Worm (Caenorhabditis elegans): ENCODE data around the gene M163.8.

- TF ChIP-seq nhr-28 (tag; optimal IDR thresholded peaks at IDR 0.05) = no peak
- no peak for TF ChIP-seq nhr-237 (tag; optimal IDR thresholded peaks at IDR 0.05)
- no peak for TF ChIP-seq drap-1 (GFP tag; optimal IDR thresholded peaks at IDR 0.05)
- no peak for TF ChIP-seq elt-3 (tag; optimal IDR thresholded peaks at IDR 0.05)
- TF ChIP-seq blmp-1 (tag; optimal IDR thresholded peaks at IDR 0.05) = no peak
- no peak for TF ChIP-seq mab-5 (tag; optimal IDR thresholded peaks at IDR 0.05)
- no peak for TF ChIP-seq nhr-2 (tag; optimal IDR thresholded peaks at IDR 0.05)
- no peak for TF ChIP-seq nhr-76 (tag; optimal IDR thresholded peaks at IDR 0.05)
- no peak for TF ChIP-seq lsy-2 (tag; optimal IDR thresholded peaks at IDR 0.05)
Observed at ce11 chrX:14478193-14478592, 6.7 kb upstream of the M163.8 start.

All from whole organism, mixed stage, embryonic.